Worm (Caenorhabditis elegans): ENCODE measurements around the gene fil-2.

- TF ChIP-seq ztf-11 (tag; optimal IDR thresholded peaks at IDR 0.05), result no peak
- TF ChIP-seq ces-1 (GFP tag; optimal IDR thresholded peaks at IDR 0.05), result no peak
- no peak for TF ChIP-seq unc-39 (tag; optimal IDR thresholded peaks at IDR 0.05)
- TF ChIP-seq mls-2 (tag; optimal IDR thresholded peaks at IDR 0.05), result no peak
- no peak for TF ChIP-seq tbx-8 (GFP tag; optimal IDR thresholded peaks at IDR 0.05)
- TF ChIP-seq mep-1 (tag; optimal IDR thresholded peaks at IDR 0.05), result no peak
- TF ChIP-seq sptf-1 (tag; optimal IDR thresholded peaks at IDR 0.05), result no peak
- no peak for TF ChIP-seq pha-4 (tag; optimal IDR thresholded peaks at IDR 0.05)
- no peak for TF ChIP-seq nhr-76 (tag; optimal IDR thresholded peaks at IDR 0.05)
- TF ChIP-seq nhr-28 (tag; optimal IDR thresholded peaks at IDR 0.05), result no peak
- no peak for TF ChIP-seq nhr-237 (tag; optimal IDR thresholded peaks at IDR 0.05)
- TF ChIP-seq lsy-2 (tag; optimal IDR thresholded peaks at IDR 0.05), result no peak
- TF ChIP-seq lin-13 (tag; optimal IDR thresholded peaks at IDR 0.05), result no peak
- TF ChIP-seq elt-1 (tag; optimal IDR thresholded peaks at IDR 0.05; ENCODE audit: borderline replicate concordance, insufficient read depth), result no peak
Measured at ce11 chrV:6311936-6312335, 33.1 kb downstream of the fil-2 start.
